Fruit fly (Drosophila melanogaster): ENCODE data around the gene CG14294.

Gene CG14294

dm6 chr3R:18905921-18906878 is 4.1 kb upstream of the CG14294 start, which contains the start of gene EndoA (continued):
- TF ChIP-seq repo (GFP tag; optimal IDR thresholded peaks at IDR 0.05), result no peak
- peak in 1 of 2 experiments; percentile 16 for TF ChIP-seq Pdp1 (GFP tag; optimal IDR thresholded peaks at IDR 0.05)
- TF ChIP-seq mam (GFP tag; optimal IDR thresholded peaks at IDR 0.05), result peak; percentile 8
- TF ChIP-seq cato (GFP tag; optimal IDR thresholded peaks at IDR 0.05; ENCODE audit: borderline replicate concordance), result no peak
- peak; percentile 61 for TF ChIP-seq HLH4C (GFP tag; IDR thresholded peaks at IDR 0.05; ENCODE audit: partially characterized antibody)
- TF ChIP-seq jumu (GFP tag; optimal IDR thresholded peaks at IDR 0.05), result peak; percentile 16
- TF ChIP-seq NK7.1 (GFP tag; optimal IDR thresholded peaks at IDR 0.05), result no peak
- TF ChIP-seq CG9609 (GFP tag; optimal IDR thresholded peaks at IDR 0.05), result peak; percentile 16
- no peak for TF ChIP-seq Fer2 (tag; optimal IDR thresholded peaks at IDR 0.05)
- TF ChIP-seq tio (GFP tag; optimal IDR thresholded peaks at IDR 0.05), result no peak
- TF ChIP-seq Dll (GFP tag; IDR thresholded peaks at IDR 0.05; ENCODE audit: partially characterized antibody), result peak; percentile 68
- no peak for TF ChIP-seq jing (GFP tag; optimal IDR thresholded peaks at IDR 0.05)
- no peak for TF ChIP-seq Eip74EF (GFP tag; optimal IDR thresholded peaks at IDR 0.05)
- peak; percentile 61 for TF ChIP-seq CG4617 (GFP tag; optimal IDR thresholded peaks at IDR 0.05; ENCODE audit: borderline replicate concordance)
- TF ChIP-seq Opbp (GFP tag; IDR thresholded peaks at IDR 0.05; ENCODE audit: partially characterized antibody), result peak; percentile 72
- TF ChIP-seq D19A (tag; optimal IDR thresholded peaks at IDR 0.05), result peak; percentile 50
- peak; percentile 47 for TF ChIP-seq CG30020 (tag; optimal IDR thresholded peaks at IDR 0.05)
- TF ChIP-seq PHDP (tag; optimal IDR thresholded peaks at IDR 0.05), result peak; percentile 48
- peak; percentile 27 for TF ChIP-seq CG8281 (tag; optimal IDR thresholded peaks at IDR 0.05)
- TF ChIP-seq Meics (GFP tag; optimal IDR thresholded peaks at IDR 0.05), result peak; percentile 61
- TF ChIP-seq pb (GFP tag; optimal IDR thresholded peaks at IDR 0.05), result no peak
- TF ChIP-seq CG33557 (GFP tag; optimal IDR thresholded peaks at IDR 0.05), result peak; percentile 4
- peak; percentile 65 for TF ChIP-seq CG2116 (GFP tag; optimal IDR thresholded peaks at IDR 0.05)
- TF ChIP-seq fd96Cb (tag; optimal IDR thresholded peaks at IDR 0.05), result no peak
- 0 out of 2 replicates have a peak, but pooled peaks have one; percentile 42 for TF ChIP-seq HLH3B (GFP tag; IDR thresholded peaks at IDR 0.05)
- TF ChIP-seq Kr (GFP tag; optimal IDR thresholded peaks at IDR 0.05), result no peak
- peak; percentile 86 for TF ChIP-seq Bgb (GFP tag; IDR thresholded peaks at IDR 0.05; ENCODE audit: partially characterized antibody)

dm6 chr3R:18905555-18905920 is 3.5 kb upstream of the CG14294 start, which contains the start of gene CG14292:
TSS of gene CG14292 (minus strand) at chr3R:18905655.
- TF ChIP-seq MBD-R2 (GFP tag; IDR thresholded peaks at IDR 0.05) (no peak), CG15479 (GFP tag; optimal IDR thresholded peaks at IDR 0.05) (peak; percentile 20)

DNA sequence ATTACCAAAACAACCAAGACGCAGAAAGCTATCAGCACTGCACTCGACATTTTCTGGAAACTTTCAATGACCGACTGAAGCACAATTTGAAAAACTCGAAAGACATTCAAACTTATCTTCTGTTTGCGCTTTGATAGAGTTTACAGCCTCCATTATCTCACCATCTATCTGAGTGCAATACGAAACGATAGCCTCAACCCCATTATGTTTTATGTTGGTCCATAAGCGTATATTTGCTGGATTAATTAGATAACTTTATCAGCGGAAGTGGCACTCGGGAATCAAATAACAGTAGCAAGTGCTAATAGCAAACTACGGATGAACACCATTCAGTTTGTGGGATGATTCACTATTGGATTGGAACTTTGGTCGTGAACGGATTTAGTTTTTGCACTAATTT is 794 bp upstream of the CG14294 start, which contains the start of gene CG34284:
Gene CG34284 (minus strand): TSS at position 76 of the 400 bp plus-strand sequence.
- no peak for TF ChIP-seq CG9437 (GFP tag; optimal IDR thresholded peaks at IDR 0.05)
- peak; percentile 2 for TF ChIP-seq ATbp (GFP tag; optimal IDR thresholded peaks at IDR 0.05)
- TF ChIP-seq Jarid2 (GFP tag; optimal IDR thresholded peaks at IDR 0.05), result no peak
- no peak for TF ChIP-seq CG18764 (GFP tag; optimal IDR thresholded peaks at IDR 0.05)
- no peak for TF ChIP-seq CG5245 (GFP tag; optimal IDR thresholded peaks at IDR 0.05)
- TF ChIP-seq mirr (GFP tag; optimal IDR thresholded peaks at IDR 0.05), result peak; percentile 1
- peak; percentile 55 for TF ChIP-seq CG13296 (GFP tag; optimal IDR thresholded peaks at IDR 0.05)
- TF ChIP-seq PHDP (tag; optimal IDR thresholded peaks at IDR 0.05), result peak; percentile 36
- no peak for TF ChIP-seq Pdp1 (GFP tag; optimal IDR thresholded peaks at IDR 0.05)
- peak; percentile 27 for TF ChIP-seq Med (GFP tag)
- TF ChIP-seq CG2678 (tag; optimal IDR thresholded peaks at IDR 0.05), result peak; percentile 37
- TF ChIP-seq CG12071 (GFP tag; optimal IDR thresholded peaks at IDR 0.05), result peak; percentile 49
- peak; percentile 16 for TF ChIP-seq CG15269 (tag; optimal IDR thresholded peaks at IDR 0.05)

Data from whole organism, embryonic.